Worm (Caenorhabditis elegans): Measurements from ENCODE around the gene prmt-1.

Gene prmt-1

DNA sequence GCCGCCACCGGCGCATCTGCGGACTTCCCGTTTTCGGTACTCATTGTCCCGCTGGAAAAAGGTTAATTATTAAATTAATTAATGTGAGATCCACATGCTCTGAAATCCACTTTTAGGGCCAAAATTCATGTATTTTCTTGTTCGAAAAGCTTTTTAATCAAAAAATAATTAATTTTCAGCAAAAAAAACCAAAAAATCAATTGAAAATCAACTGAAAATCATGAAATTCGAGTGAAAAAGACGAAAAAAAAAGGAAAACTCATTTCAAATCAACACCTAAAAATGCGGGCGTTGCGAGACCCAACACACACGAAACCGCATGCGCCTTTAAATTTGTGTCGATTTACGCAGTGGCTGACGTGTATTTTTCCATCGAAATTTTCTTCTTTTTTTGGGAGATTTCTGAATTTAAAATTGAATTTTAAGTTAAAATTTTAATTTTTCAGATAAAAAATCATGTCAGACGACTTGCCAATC, at the start of gene prmt-1, which contains the start of gene cdkr-3:
Gene prmt-1, minus strand, starts transcription at position 51 of the 477 bp plus-strand sequence.
Gene cdkr-3, plus strand, starts transcription at position 447 of the 477 bp plus-strand sequence.
- TF ChIP-seq rnt-1 (tag; optimal IDR thresholded peaks at IDR 0.05) (peak; percentile 65), ceh-2 (tag; optimal IDR thresholded peaks at IDR 0.05) (no peak), K09A11.1 (tag; optimal IDR thresholded peaks at IDR 0.05; ENCODE audit: insufficient read depth) (no peak), ceh-9 (tag; optimal IDR thresholded peaks at IDR 0.05) (no peak), unc-42 (tag; optimal IDR thresholded peaks at IDR 0.05) (peak; percentile 24), nfya-1 (tag; optimal IDR thresholded peaks at IDR 0.05) (peak; percentile 26), pax-1 (tag; optimal IDR thresholded peaks at IDR 0.05) (peak; percentile 2)

DNA sequence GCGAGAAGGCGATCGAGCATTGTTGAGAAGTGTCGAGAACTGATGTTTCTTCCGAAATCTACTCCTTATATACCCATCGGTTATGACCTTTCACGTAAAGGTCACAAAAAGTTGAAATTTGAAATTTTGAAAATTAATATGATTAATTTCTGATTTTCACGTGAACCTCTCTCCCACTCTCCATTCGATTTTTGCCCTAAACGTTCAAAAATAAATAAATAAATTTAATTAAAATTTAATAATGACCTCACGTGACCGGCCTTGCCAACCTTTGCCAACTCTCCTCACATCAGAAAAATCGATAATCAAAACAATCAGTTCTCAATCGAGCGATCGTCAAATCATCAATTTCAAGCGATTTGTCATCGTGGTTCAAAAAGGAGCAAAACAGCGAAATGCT, 47.9 kb upstream of the prmt-1 start, which contains the start of gene Y113G7C.1:
Gene Y113G7C.1, plus strand, starts transcription at position 301 of the 400 bp plus-strand sequence.
- no peak for TF ChIP-seq pag-3 (tag; optimal IDR thresholded peaks at IDR 0.05; ENCODE audit: borderline replicate concordance)
- TF ChIP-seq tbx-2 (tag; optimal IDR thresholded peaks at IDR 0.05), result no peak
- TF ChIP-seq ceh-2 (tag; optimal IDR thresholded peaks at IDR 0.05), result no peak
- no peak for TF ChIP-seq dmd-4 (tag; optimal IDR thresholded peaks at IDR 0.05; ENCODE audit: borderline replicate concordance)

DNA sequence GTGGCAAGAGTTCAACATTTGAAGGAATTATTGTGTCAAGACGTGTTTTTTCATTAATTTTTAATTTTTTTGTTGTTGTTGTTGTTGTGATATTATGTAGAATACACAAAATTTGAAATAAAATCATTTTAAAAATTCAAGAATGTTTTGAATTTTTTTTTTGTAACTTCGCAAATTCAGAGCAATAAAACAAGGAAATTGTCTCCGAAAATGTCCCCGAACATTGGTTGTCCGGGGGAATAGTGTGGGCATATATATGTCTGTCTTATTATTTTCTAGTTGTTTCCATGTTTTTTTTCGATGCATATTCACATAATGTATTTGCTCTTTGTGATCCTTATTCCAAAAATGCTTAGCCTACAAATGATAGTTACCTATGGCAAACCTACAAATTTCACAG, 42.0 kb upstream of the prmt-1 start, which contains the start of gene clec-262:
Gene clec-262, plus strand, starts transcription at position 301 of the 400 bp plus-strand sequence.
- TF ChIP-seq fkh-10 (GFP tag; optimal IDR thresholded peaks at IDR 0.05), result no peak
- no peak for TF ChIP-seq ceh-6 (GFP tag; optimal IDR thresholded peaks at IDR 0.05)
- no peak for TF ChIP-seq hlh-6 (tag; optimal IDR thresholded peaks at IDR 0.05)
- no peak for TF ChIP-seq ceh-2 (tag; optimal IDR thresholded peaks at IDR 0.05)
- TF ChIP-seq ceh-48 (tag; optimal IDR thresholded peaks at IDR 0.05), result no peak

DNA sequence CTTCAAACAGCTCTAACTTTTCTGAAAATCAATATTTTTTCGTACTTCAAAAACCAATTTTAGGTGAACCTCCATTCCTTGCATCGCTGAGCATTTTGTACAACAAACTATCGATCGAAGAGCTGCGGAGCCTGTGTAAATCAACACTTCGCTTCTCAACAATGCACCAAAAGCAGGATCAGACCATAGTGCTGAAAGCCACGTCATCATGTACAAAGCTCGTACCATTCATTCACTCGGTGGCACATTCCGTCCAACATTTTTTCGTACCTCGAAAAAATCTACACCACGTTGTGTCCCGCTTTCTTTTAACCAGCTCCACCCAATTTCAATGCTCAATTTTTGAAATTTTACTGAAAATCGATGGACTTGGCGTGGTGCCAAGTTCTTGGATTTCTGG, 41.1 kb upstream of the prmt-1 start, which contains the start of gene ZC15.10:
Gene ZC15.10, plus strand, starts transcription at position 162 of the 400 bp plus-strand sequence.
- TF ChIP-seq nhr-11 (tag; optimal IDR thresholded peaks at IDR 0.05) (no peak), sox-2 (GFP tag; IDR thresholded peaks at IDR 0.05) (no peak), ceh-14 (tag; optimal IDR thresholded peaks at IDR 0.05) (no peak), hlh-13 (GFP tag; optimal IDR thresholded peaks at IDR 0.05) (no peak), unc-55 (GFP tag; optimal IDR thresholded peaks at IDR 0.05) (no peak), mec-3 (tag; optimal IDR thresholded peaks at IDR 0.05; ENCODE audit: borderline replicate concordance) (no peak), unc-86 (tag; optimal IDR thresholded peaks at IDR 0.05) (no peak), fax-1 (tag; optimal IDR thresholded peaks at IDR 0.05) (no peak), ceh-9 (tag; optimal IDR thresholded peaks at IDR 0.05) (no peak), pag-3 (tag; optimal IDR thresholded peaks at IDR 0.05; ENCODE audit: borderline replicate concordance) (no peak), ceh-6 (GFP tag; optimal IDR thresholded peaks at IDR 0.05) (no peak), che-1 (tag; optimal IDR thresholded peaks at IDR 0.05) (no peak), madf-2 (tag; optimal IDR thresholded peaks at IDR 0.05) (no peak), hlh-30 (tag; optimal IDR thresholded peaks at IDR 0.05; ENCODE audit: insufficient read depth) (no peak), tbx-7 (tag; optimal IDR thresholded peaks at IDR 0.05) (no peak), hlh-15 (tag; optimal IDR thresholded peaks at IDR 0.05) (no peak), fkh-6 (tag; optimal IDR thresholded peaks at IDR 0.05) (no peak), pqm-1 (tag; optimal IDR thresholded peaks at IDR 0.05) (no peak), ceh-18 (tag; optimal IDR thresholded peaks at IDR 0.05) (no peak), ceh-24 (tag; optimal IDR thresholded peaks at IDR 0.05) (no peak)

DNA sequence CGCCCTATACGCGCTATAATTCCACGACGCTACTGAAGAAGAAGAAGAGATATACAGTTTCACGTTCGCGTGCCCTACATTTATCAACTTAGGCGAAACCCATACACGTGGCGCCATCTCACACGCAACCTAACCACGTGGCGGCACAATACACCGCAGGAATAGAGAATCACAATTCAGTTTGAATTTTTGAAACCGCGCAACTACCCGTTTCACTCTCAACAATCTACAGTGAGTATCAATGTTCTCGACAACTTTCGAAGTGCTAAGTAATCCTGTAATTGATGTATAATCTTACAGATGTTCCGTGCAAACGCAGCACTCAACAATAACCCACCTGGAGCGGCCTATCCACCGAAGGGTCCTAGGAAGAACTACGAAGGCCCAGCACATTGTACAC, 36.3 kb upstream of the prmt-1 start, which contains the start of gene ZC15.1:
Gene ZC15.1, plus strand, starts transcription at position 301 of the 400 bp plus-strand sequence.
- no peak for TF ChIP-seq C08G9.2 (tag; optimal IDR thresholded peaks at IDR 0.05)
- TF ChIP-seq ceh-6 (GFP tag; optimal IDR thresholded peaks at IDR 0.05), result no peak
- TF ChIP-seq nhr-232 (tag; optimal IDR thresholded peaks at IDR 0.05), result no peak
- TF ChIP-seq rnt-1 (tag; optimal IDR thresholded peaks at IDR 0.05), result no peak
- no peak for TF ChIP-seq pros-1 (tag; optimal IDR thresholded peaks at IDR 0.05)
- TF ChIP-seq K09A11.1 (tag; optimal IDR thresholded peaks at IDR 0.05; ENCODE audit: insufficient read depth), result no peak
- no peak for TF ChIP-seq zip-5 (tag; optimal IDR thresholded peaks at IDR 0.05)

Data from whole organism, late embryonic.